Fruit fly (Drosophila melanogaster) Kc167 (cell line): ENCODE results near the gene Jon25Bii.

ENCODE experiments used
- Myc ChIP-seq: fragments of >200 bp; optimal IDR thresholded peaks from 2 replicates; lab custom pipeline; 2017; ENCODE audit warnings: missing external identifiers
- h ChIP-seq: fragments of >200 bp; optimal IDR thresholded peaks from 3 replicates; lab custom pipeline; 2018; ENCODE audit warnings: missing external identifiers
- psq ChIP-seq: fragments of >200 bp; optimal IDR thresholded peaks from 2 replicates; lab custom pipeline; 2017; ENCODE audit warnings: missing external identifiers
- ttk ChIP-seq: sonication (Bioruptor generic); optimal IDR thresholded peaks from 2 replicates; lab custom pipeline; 2017; ENCODE audit warnings: missing external identifiers

DNA sequence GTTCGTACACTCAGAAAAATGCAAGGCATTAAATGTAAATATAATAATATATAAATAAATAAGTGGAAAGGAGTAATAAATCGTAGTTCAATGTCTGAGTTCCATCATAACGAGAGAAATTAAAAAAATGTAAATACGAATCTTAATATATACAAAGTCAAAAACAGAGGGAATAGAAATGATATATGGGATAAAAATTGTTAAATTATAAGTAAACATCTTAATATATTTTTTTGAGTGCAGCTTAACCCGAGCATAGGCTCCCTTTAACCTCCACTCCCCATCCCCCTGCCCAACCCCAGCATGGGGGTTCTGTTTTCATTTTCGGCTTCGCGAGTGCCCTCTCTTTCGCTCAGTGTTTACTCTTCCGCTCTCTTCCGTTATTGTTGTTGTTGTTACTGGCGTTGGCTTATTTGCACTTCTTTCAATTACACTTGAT is 37.2 kb downstream of the Jon25Bii start:
- no peak for TF ChIP-seq psq (lab: Kevin White, UChicago)
- TF ChIP-seq h (lab: Kevin White, UChicago): no peak
- TF ChIP-seq ttk: no peak
- no peak for TF ChIP-seq Myc (lab: Kevin White, UChicago)
